Worm (Caenorhabditis elegans) whole organism, dauer: Measurements from ENCODE around the gene F49F1.18.
"Not testable (repeated sequence)": the region's sequence is repeated elsewhere in the genome, so short reads cannot be mapped to it uniquely, and the experiment has no call there.

Experiments used
- unc-62 ChIP-seq: sonication (generic microtip); optimal IDR thresholded peaks from 2 replicates; lab custom pipeline; 2017; ENCODE audit warnings: missing biosample characterization, missing genetic modification reagents, missing genetic modification characterization

The F49F1.18 gene

ce11 chrIV:4142986-4143385 is 2.8 kb upstream of the F49F1.18 start, which contains the start of gene F49F1.12:
Gene F49F1.12 (minus strand): TSS chrIV:4143086.
- TF ChIP-seq unc-62 (GFP tag; lab: Kevin White, UChicago), result not testable (repeated sequence)

ce11 chrIV:4141311-4141710 is 1.1 kb upstream of the F49F1.18 start, which contains the start of gene F49F1.11:
Gene F49F1.11 (minus strand): TSS chrIV:4141411.
- TF ChIP-seq unc-62 (GFP tag; lab: Kevin White, UChicago), result no peak

- no peak for TF ChIP-seq unc-62 (GFP tag; lab: Kevin White, UChicago)
Measured at ce11 chrIV:4139022-4139421, 1.1 kb downstream of the F49F1.18 start, which contains the start of gene F49F1.10. Gene F49F1.10 (minus strand): TSS chrIV:4139122.

- no peak for TF ChIP-seq unc-62 (GFP tag; lab: Kevin White, UChicago)
Measured at ce11 chrIV:4137472-4137871, 2.7 kb downstream of the F49F1.18 start, which contains the start of gene F49F1.9. Gene F49F1.9 (minus strand): TSS chrIV:4137572.

ce11 chrIV:4135744-4136143 is 4.4 kb downstream of the F49F1.18 start, which contains the start of gene F49F1.17:
Gene F49F1.17 (minus strand): TSS chrIV:4135844.
- TF ChIP-seq unc-62 (GFP tag; lab: Kevin White, UChicago), result no peak

ce11 chrIV:4125657-4126056 is 14.5 kb downstream of the F49F1.18 start, which contains the start of gene F49F1.7:
Gene F49F1.7 (minus strand): TSS chrIV:4125757.
- TF ChIP-seq unc-62 (GFP tag; lab: Kevin White, UChicago), result not testable (repeated sequence)

- no peak for TF ChIP-seq unc-62 (GFP tag; lab: Kevin White, UChicago)
Measured at ce11 chrIV:4123083-4123482, 17.1 kb downstream of the F49F1.18 start, which contains the start of gene mul-1. Gene mul-1 (minus strand): TSS chrIV:4123166.

ce11 chrIV:4121055-4121454 is 19.1 kb downstream of the F49F1.18 start:
- no peak for TF ChIP-seq unc-62 (GFP tag; lab: Kevin White, UChicago)

ce11 chrIV:4120263-4120662 is 19.9 kb downstream of the F49F1.18 start, which contains the start of gene F49F1.5:
Gene F49F1.5 (minus strand): TSS chrIV:4120415.
- no peak for TF ChIP-seq unc-62 (GFP tag; lab: Kevin White, UChicago)

ce11 chrIV:4117432-4117831 is 22.7 kb downstream of the F49F1.18 start, which contains the start of gene drd-50:
Gene drd-50 (plus strand): TSS chrIV:4117732.
- no peak for TF ChIP-seq unc-62 (GFP tag; lab: Kevin White, UChicago)

ce11 chrIV:4115634-4116033 is 24.5 kb downstream of the F49F1.18 start, which contains the start of the genes F49F1.4 and F49F1.2:
Gene F49F1.4 (minus strand): TSS chrIV:4115734.
Gene F49F1.2 (plus strand): TSS chrIV:4115943.
- TF ChIP-seq unc-62 (GFP tag; lab: Kevin White, UChicago), result no peak

ce11 chrIV:4114526-4114925 is 25.6 kb downstream of the F49F1.18 start, which contains the start of gene F49F1.15:
Gene F49F1.15 (minus strand): TSS chrIV:4114626.
- TF ChIP-seq unc-62 (GFP tag; lab: Kevin White, UChicago), result no peak

- no peak for TF ChIP-seq unc-62 (GFP tag; lab: Kevin White, UChicago)
Measured at ce11 chrIV:4112387-4112786, 27.8 kb downstream of the F49F1.18 start, which contains the start of gene F49F1.14. Gene F49F1.14 (minus strand): TSS chrIV:4112487.

ce11 chrIV:4108767-4109166 is 31.4 kb downstream of the F49F1.18 start, which contains the start of gene C35B1.7:
Gene C35B1.7 (plus strand): TSS chrIV:4109067.
- no peak for TF ChIP-seq unc-62 (GFP tag; lab: Kevin White, UChicago)

- no peak for TF ChIP-seq unc-62 (GFP tag; lab: Kevin White, UChicago)
Measured at ce11 chrIV:4102720-4103119, 37.4 kb downstream of the F49F1.18 start, which contains the start of gene ubc-1. Gene ubc-1 (plus strand): TSS chrIV:4103020.

- no peak for TF ChIP-seq unc-62 (GFP tag; lab: Kevin White, UChicago)
Measured at ce11 chrIV:4099773-4100172, 40.4 kb downstream of the F49F1.18 start.

- TF ChIP-seq unc-62 (GFP tag; lab: Kevin White, UChicago), result no peak
Measured at ce11 chrIV:4096940-4097339, 43.2 kb downstream of the F49F1.18 start.
